Fruit fly (Drosophila melanogaster): ENCODE results near the gene Hpf1.

The Hpf1 gene

dm6 chr3R:5801703-5802436 lies 10.2 kb downstream of the Hpf1 start, which contains the start of gene CG11000:
Gene CG11000 (plus strand): TSS chr3R:5802328.
- TF ChIP-seq so (GFP tag; IDR thresholded peaks at IDR 0.05): no peak
- peak; percentile 63; the same call in 1 of the 2 replicates for TF ChIP-seq CG31224 (GFP tag; IDR thresholded peaks at IDR 0.05)
- TF ChIP-seq CG8924 (tag; optimal IDR thresholded peaks at IDR 0.05): no peak
- TF ChIP-seq Oli (tag; optimal IDR thresholded peaks at IDR 0.05): no peak
- 0 out of 3 replicates have a peak, but pooled peaks have one; percentile 8 for TF ChIP-seq Dbx (GFP tag; IDR thresholded peaks at IDR 0.05)
- TF ChIP-seq aop (GFP tag; IDR thresholded peaks at IDR 0.05): no peak
- TF ChIP-seq lov (optimal IDR thresholded peaks at IDR 0.05): no peak
- TF ChIP-seq lov (GFP tag; IDR thresholded peaks at IDR 0.05): no peak
- TF ChIP-seq Elba2 (GFP tag; optimal IDR thresholded peaks at IDR 0.05): no peak
- peak; percentile 49; the same call in 1 of the 2 replicates for TF ChIP-seq crol (GFP tag; IDR thresholded peaks at IDR 0.05)
- TF ChIP-seq CG30403 (GFP tag; optimal IDR thresholded peaks at IDR 0.05): no peak
- no peak for TF ChIP-seq gce (GFP tag; IDR thresholded peaks at IDR 0.05)
- no peak for TF ChIP-seq ssp (GFP tag; IDR thresholded peaks at IDR 0.05)
- TF ChIP-seq CG43689 (GFP tag; IDR thresholded peaks at IDR 0.05): no peak
- no peak for TF ChIP-seq nau (GFP tag; optimal IDR thresholded peaks at IDR 0.05)
- no peak for TF ChIP-seq CG7963 (GFP tag; IDR thresholded peaks at IDR 0.05; ENCODE audit: partially characterized antibody)
- no peak for TF ChIP-seq caup (GFP tag; optimal IDR thresholded peaks at IDR 0.05; ENCODE audit: severe bottlenecking)
- TF ChIP-seq CG17568 (GFP tag; optimal IDR thresholded peaks at IDR 0.05): no peak
- TF ChIP-seq Sox102F (GFP tag; optimal IDR thresholded peaks at IDR 0.05): no peak
- no peak for TF ChIP-seq E2f1 (GFP tag; IDR thresholded peaks at IDR 0.05)
- no peak for TF ChIP-seq CG2678 (tag; optimal IDR thresholded peaks at IDR 0.05)
- no peak for TF ChIP-seq pfk (GFP tag; optimal IDR thresholded peaks at IDR 0.05)
- TF ChIP-seq h (optimal IDR thresholded peaks at IDR 0.05): no peak
- no peak for TF ChIP-seq CG10462 (GFP tag; optimal IDR thresholded peaks at IDR 0.05)
- TF ChIP-seq Med (GFP tag): peak; percentile 58
- no peak for TF ChIP-seq CG14050 (GFP tag; IDR thresholded peaks at IDR 0.05)
- no peak for TF ChIP-seq CG18619 (GFP tag; optimal IDR thresholded peaks at IDR 0.05)
- TF ChIP-seq CG4730 (GFP tag; IDR thresholded peaks at IDR 0.05): no peak
- TF ChIP-seq slp2 (GFP tag; optimal IDR thresholded peaks at IDR 0.05): no peak
- no peak for TF ChIP-seq ken (GFP tag; IDR thresholded peaks at IDR 0.05)
- TF ChIP-seq CG15073 (GFP tag; optimal IDR thresholded peaks at IDR 0.05): no peak
- TF ChIP-seq CG7839 (tag; optimal IDR thresholded peaks at IDR 0.05): no peak
- TF ChIP-seq toy (GFP tag; IDR thresholded peaks at IDR 0.05): no peak
- TF ChIP-seq sug (tag; optimal IDR thresholded peaks at IDR 0.05): no peak
- TF ChIP-seq lbe (GFP tag; optimal IDR thresholded peaks at IDR 0.05): no peak
- TF ChIP-seq Deaf1 (tag; optimal IDR thresholded peaks at IDR 0.05): peak; percentile 98
- TF ChIP-seq br (optimal IDR thresholded peaks at IDR 0.05): no peak
- 0 out of 4 replicates have a peak, but pooled peaks have one; percentile 21 for TF ChIP-seq chinmo (GFP tag; IDR thresholded peaks at IDR 0.05; ENCODE audit: partially characterized antibody)
- TF ChIP-seq Dref (GFP tag; IDR thresholded peaks at IDR 0.05): no peak
- no peak for TF ChIP-seq jigr1 (GFP tag; IDR thresholded peaks at IDR 0.05)
- TF ChIP-seq gt (GFP tag; IDR thresholded peaks at IDR 0.05): no peak
- peak in 1 of 2 experiments; percentile 27 for TF ChIP-seq Trl (optimal IDR thresholded peaks at IDR 0.05)
- no peak for TF ChIP-seq Trl (GFP tag; optimal IDR thresholded peaks at IDR 0.05)
- TF ChIP-seq fru (optimal IDR thresholded peaks at IDR 0.05): no peak
- TF ChIP-seq CG1603 (tag; optimal IDR thresholded peaks at IDR 0.05): no peak
- TF ChIP-seq vnd (GFP tag; IDR thresholded peaks at IDR 0.05; ENCODE audit: partially characterized antibody): no peak
- TF ChIP-seq CG5180 (GFP tag; optimal IDR thresholded peaks at IDR 0.05): no peak
- TF ChIP-seq lola (GFP tag; optimal IDR thresholded peaks at IDR 0.05): no peak
- TF ChIP-seq CG4328 (GFP tag; optimal IDR thresholded peaks at IDR 0.05): no peak
- TF ChIP-seq CG9932 (GFP tag; IDR thresholded peaks at IDR 0.05): no peak
- no peak for TF ChIP-seq CG5245 (GFP tag; optimal IDR thresholded peaks at IDR 0.05)
- no peak for TF ChIP-seq Blimp-1 (GFP tag; optimal IDR thresholded peaks at IDR 0.05)

Data from whole organism, embryonic.